Worm (Caenorhabditis elegans) whole organism, L3 larva: ENCODE results near the gene egrh-1.

ENCODE experiments used
- R02D3.7 ChIP-seq: fragments of 150-350 bp; optimal IDR thresholded peaks from 2 replicates; lab custom pipeline; 2014; ENCODE audit warnings: missing biosample characterization, missing genetic modification characterization
- ZK546.5 ChIP-seq: sonication (generic microtip); optimal IDR thresholded peaks from 2 replicates; lab custom pipeline; 2017; ENCODE audit warnings: missing biosample characterization, missing genetic modification characterization
- aly-2 ChIP-seq: fragments of 150-350 bp; optimal IDR thresholded peaks from 2 replicates; lab custom pipeline; 2014; ENCODE audit warnings: missing biosample characterization, missing genetic modification characterization
- ama-1 ChIP-seq: fragments of 150-350 bp; optimal IDR thresholded peaks from 2 replicates; lab custom pipeline; 2018
- ceh-16 ChIP-seq: sonication (generic microtip); optimal IDR thresholded peaks from 2 replicates; lab custom pipeline; 2017; ENCODE audit warnings: missing biosample characterization, missing genetic modification characterization
- ceh-28 ChIP-seq: fragments of 150-350 bp; optimal IDR thresholded peaks from 2 replicates; lab custom pipeline; 2014; ENCODE audit warnings: missing biosample characterization, missing genetic modification reagents, missing genetic modification characterization
- ceh-82 ChIP-seq: fragments of 150-350 bp; optimal IDR thresholded peaks from 2 replicates; lab custom pipeline; 2014; ENCODE audit warnings: missing biosample characterization, missing genetic modification characterization
- ceh-9 ChIP-seq: sonication (generic microtip); optimal IDR thresholded peaks from 2 replicates; lab custom pipeline; 2018; ENCODE audit warnings: missing biosample characterization, missing genetic modification characterization
- egl-27 ChIP-seq: sonication (generic microtip); optimal IDR thresholded peaks from 4 replicates; lab custom pipeline; 2017; ENCODE audit warnings: missing biosample characterization, missing genetic modification reagents, missing genetic modification characterization
- egl-5 ChIP-seq: fragments of 150-350 bp; optimal IDR thresholded peaks from 2 replicates; lab custom pipeline; 2017; ENCODE audit warnings: missing biosample characterization, missing genetic modification reagents, missing genetic modification characterization, inconsistent platforms
- elt-1 ChIP-seq: fragments of 150-350 bp; optimal IDR thresholded peaks from 2 replicates; lab custom pipeline; 2014; ENCODE audit warnings: missing biosample characterization, missing genetic modification characterization
- elt-2 ChIP-seq: sonication (generic microtip); optimal IDR thresholded peaks from 2 replicates; lab custom pipeline; 2016; ENCODE audit warnings: missing genetic modification reagents, mild to moderate bottlenecking, missing genetic modification characterization, missing compliant biosample characterization
- elt-3 ChIP-seq, 3 experiments: fragments of 150-350 bp in 1 of 3; sonication (generic microtip) in 2 of 3; optimal IDR thresholded peaks; 2 replicates in 2 of 3; 4 replicates in 1 of 3; lab custom pipeline; 2014 to 2017; ENCODE audit warnings: missing biosample characterization in 3 of 3, missing genetic modification characterization in 3 of 3
- eor-1 ChIP-seq, 2 experiments: fragments of 150-350 bp; optimal IDR thresholded peaks; 2 replicates each; lab custom pipeline; 2014 to 2018; ENCODE audit warnings: missing biosample characterization in 2 of 2, missing genetic modification characterization in 2 of 2
- fkh-10 ChIP-seq: sonication (generic microtip); optimal IDR thresholded peaks from 2 replicates; lab custom pipeline; 2017; ENCODE audit warnings: missing biosample characterization, missing genetic modification reagents, missing genetic modification characterization
- fkh-2 ChIP-seq: fragments of 150-350 bp; optimal IDR thresholded peaks from 2 replicates; lab custom pipeline; 2014; ENCODE audit warnings: missing biosample characterization, missing genetic modification reagents, missing genetic modification characterization
- fos-1 ChIP-seq: fragments of 150-350 bp; optimal IDR thresholded peaks from 2 replicates; lab custom pipeline; 2014; ENCODE audit warnings: missing biosample characterization, missing genetic modification characterization
- hmg-11 ChIP-seq: sonication (generic microtip); optimal IDR thresholded peaks from 2 replicates; lab custom pipeline; 2016; ENCODE audit warnings: missing genetic modification characterization, missing compliant biosample characterization
- jun-1 ChIP-seq: fragments of 150-350 bp; optimal IDR thresholded peaks from 2 replicates; lab custom pipeline; 2014; ENCODE audit warnings: missing biosample characterization, missing genetic modification reagents, missing genetic modification characterization
- lin-15B ChIP-seq: fragments of 150-350 bp; optimal IDR thresholded peaks from 2 replicates; lab custom pipeline; 2014; ENCODE audit warnings: missing biosample characterization, missing genetic modification characterization
- lin-39 ChIP-seq: fragments of 150-350 bp; optimal IDR thresholded peaks from 2 replicates; lab custom pipeline; 2018; ENCODE audit warnings: missing biosample characterization, missing genetic modification reagents, missing genetic modification characterization
- lsy-12 ChIP-seq: sonication (generic microtip); optimal IDR thresholded peaks from 2 replicates; lab custom pipeline; 2016; ENCODE audit warnings: mild to moderate bottlenecking, missing genetic modification characterization, missing compliant biosample characterization
- mdl-1 ChIP-seq: fragments of 150-350 bp; optimal IDR thresholded peaks from 2 replicates; lab custom pipeline; 2014; ENCODE audit warnings: missing biosample characterization, missing genetic modification characterization
- mml-1 ChIP-seq: fragments of 150-350 bp; sonication (generic microtip); optimal IDR thresholded peaks from 3 replicates; lab custom pipeline; 2014; ENCODE audit warnings: missing biosample characterization, missing genetic modification characterization
- nfya-1 ChIP-seq: sonication (generic microtip); optimal IDR thresholded peaks from 2 replicates; lab custom pipeline; 2017; ENCODE audit warnings: missing genetic modification characterization, mild to moderate bottlenecking, missing compliant biosample characterization, antibody characterized with exemption, moderate library complexity; ENCODE audit not compliant: insufficient read depth
- nhr-11 ChIP-seq: fragments of 150-350 bp; optimal IDR thresholded peaks from 2 replicates; lab custom pipeline; 2014; ENCODE audit warnings: missing biosample characterization, missing genetic modification characterization
- nhr-23 ChIP-seq: fragments of 150-350 bp; optimal IDR thresholded peaks from 2 replicates; lab custom pipeline; 2014; ENCODE audit warnings: missing biosample characterization, missing genetic modification reagents, missing genetic modification characterization
- nhr-237 ChIP-seq: fragments of 150-350 bp; optimal IDR thresholded peaks from 2 replicates; lab custom pipeline; 2014; ENCODE audit warnings: missing biosample characterization, missing genetic modification characterization
- nhr-25 ChIP-seq: sonication (generic microtip); optimal IDR thresholded peaks from 2 replicates; lab custom pipeline; 2017; ENCODE audit warnings: missing biosample characterization, missing genetic modification characterization
- nhr-28 ChIP-seq: fragments of 150-350 bp; optimal IDR thresholded peaks from 2 replicates; lab custom pipeline; 2014; ENCODE audit warnings: missing biosample characterization, missing genetic modification characterization
- nhr-43 ChIP-seq: sonication (generic microtip); optimal IDR thresholded peaks from 2 replicates; lab custom pipeline; 2016; ENCODE audit warnings: mild to moderate bottlenecking, missing genetic modification characterization, missing compliant biosample characterization; ENCODE audit not compliant: poor library complexity, severe bottlenecking
- nhr-67 ChIP-seq: fragments of 150-350 bp; optimal IDR thresholded peaks from 2 replicates; lab custom pipeline; 2014; ENCODE audit warnings: missing biosample characterization, missing genetic modification characterization
- nhr-76 ChIP-seq: fragments of 150-350 bp; sonication (generic microtip); optimal IDR thresholded peaks from 5 replicates; lab custom pipeline; 2014; ENCODE audit warnings: missing biosample characterization, missing genetic modification characterization
- nhr-77 ChIP-seq: fragments of 150-350 bp; optimal IDR thresholded peaks from 2 replicates; lab custom pipeline; 2014; ENCODE audit warnings: missing biosample characterization, missing genetic modification characterization
- pha-4 ChIP-seq: fragments of 150-350 bp; optimal IDR thresholded peaks from 2 replicates; lab custom pipeline; 2014; ENCODE audit warnings: missing biosample characterization, missing genetic modification reagents, missing genetic modification characterization
- pqm-1 ChIP-seq: fragments of 150-350 bp; optimal IDR thresholded peaks from 2 replicates; lab custom pipeline; 2017; ENCODE audit warnings: missing biosample characterization, missing genetic modification characterization, inconsistent platforms
- sea-2 ChIP-seq: fragments of 150-350 bp; sonication (generic microtip); optimal IDR thresholded peaks from 4 replicates; lab custom pipeline; 2014; ENCODE audit warnings: missing biosample characterization, missing genetic modification reagents, missing genetic modification characterization
- skn-1 ChIP-seq: fragments of 150-350 bp; optimal IDR thresholded peaks from 2 replicates; lab custom pipeline; 2014; ENCODE audit warnings: missing biosample characterization, missing genetic modification characterization
- snpc-4 ChIP-seq: fragments of 150-350 bp; optimal IDR thresholded peaks from 2 replicates; lab custom pipeline; 2014; ENCODE audit warnings: missing biosample characterization, missing genetic modification characterization
- tbx-2 ChIP-seq: sonication (generic microtip); optimal IDR thresholded peaks from 2 replicates; lab custom pipeline; 2016; ENCODE audit warnings: mild to moderate bottlenecking, missing genetic modification characterization, missing compliant biosample characterization
- unc-39 ChIP-seq: sonication (generic microtip); optimal IDR thresholded peaks from 4 replicates; lab custom pipeline; 2017; ENCODE audit warnings: missing biosample characterization, missing genetic modification characterization
- unc-62 ChIP-seq: fragments of 150-350 bp; sonication (generic microtip); optimal IDR thresholded peaks from 4 replicates; lab custom pipeline; 2014; ENCODE audit warnings: missing biosample characterization, missing genetic modification reagents, missing genetic modification characterization
- zag-1 ChIP-seq: fragments of 150-350 bp; optimal IDR thresholded peaks from 2 replicates; lab custom pipeline; 2014; ENCODE audit warnings: missing biosample characterization, missing genetic modification characterization
- ztf-11 ChIP-seq: fragments of 150-350 bp; optimal IDR thresholded peaks from 2 replicates; lab custom pipeline; 2014; ENCODE audit warnings: missing biosample characterization, missing genetic modification characterization
- ztf-4 ChIP-seq: fragments of 150-350 bp; optimal IDR thresholded peaks from 2 replicates; lab custom pipeline; 2014; ENCODE audit warnings: missing biosample characterization, missing genetic modification characterization

egrh-1 gene

ce11 chrX:14818464-14819259 is 27.1 kb upstream of the egrh-1 start, which contains the start of gene epn-1 (continued):
- no peak for TF ChIP-seq ceh-9 (tag; lab: Kevin White, UChicago)
- TF ChIP-seq mdl-1 (tag; lab: Kevin White, UChicago) = peak; percentile 99
- TF ChIP-seq fos-1 = peak; percentile 76
- peak; percentile 91 for TF ChIP-seq nhr-23 (tag; lab: Kevin White, UChicago)
- peak; percentile 95 for TF ChIP-seq hmg-11 (tag; lab: Kevin White, UChicago)
- peak; percentile 94 for TF ChIP-seq lsy-12 (tag; lab: Kevin White, UChicago)
- TF ChIP-seq ceh-28 (tag; lab: Kevin White, UChicago) = peak; percentile 90

DNA sequence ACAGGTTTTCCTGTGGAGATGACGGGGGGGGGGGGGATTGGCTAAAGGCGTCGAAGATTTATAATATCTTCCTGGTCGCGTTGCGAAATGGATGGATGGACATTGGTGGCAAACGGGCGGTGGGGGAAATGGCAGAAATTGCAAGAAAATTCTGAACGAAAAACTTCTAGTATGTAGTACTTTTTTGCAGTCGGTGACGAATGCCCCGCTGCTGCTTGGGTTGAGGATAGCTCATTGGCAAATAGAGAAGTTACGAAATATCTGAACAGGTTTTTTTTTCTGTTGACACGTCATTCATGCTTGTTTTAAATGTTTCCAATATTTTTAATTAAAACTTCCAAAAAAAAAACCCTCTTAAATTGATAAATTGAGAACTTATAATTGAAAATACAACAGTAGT is 26.2 kb upstream of the egrh-1 start:
- TF ChIP-seq nhr-25 (tag; lab: Kevin White, UChicago) (peak; percentile 26), nhr-43 (tag; lab: Kevin White, UChicago) (peak; percentile 4), fos-1 (no peak), pha-4 (tag; lab: Kevin White, UChicago) (peak; percentile 18), nhr-237 (tag; lab: Kevin White, UChicago) (no peak), lin-39 (peak; percentile 21), ama-1 (lab: Kevin White, UChicago) (peak; percentile 18), nhr-28 (tag; lab: Kevin White, UChicago) (no peak), nhr-23 (tag; lab: Kevin White, UChicago) (peak; percentile 33), unc-39 (no peak), elt-1 (tag; lab: Kevin White, UChicago) (no peak), nhr-77 (tag; lab: Kevin White, UChicago) (no peak), nhr-67 (tag; lab: Kevin White, UChicago) (no peak)

ce11 chrX:14824490-14825050 is 21.2 kb upstream of the egrh-1 start, which contains the start of gene mbk-1:
mbk-1 (minus strand) TSS chrX:14824540.
- TF ChIP-seq R02D3.7 (tag; lab: Kevin White, UChicago) (no peak), nhr-25 (tag; lab: Kevin White, UChicago) (peak; percentile 76), fkh-10 (GFP tag; lab: Kevin White, UChicago) (no peak), elt-2 (peak; percentile 73), ceh-16 (tag; lab: Kevin White, UChicago) (no peak), egl-27 (tag; lab: Kevin White, UChicago) (no peak), ceh-82 (tag; lab: Kevin White, UChicago) (no peak), ztf-11 (tag; lab: Kevin White, UChicago) (no peak), nhr-11 (tag; lab: Kevin White, UChicago) (no peak), aly-2 (tag; lab: Kevin White, UChicago) (no peak), snpc-4 (tag; lab: Kevin White, UChicago) (peak; percentile 35), mdl-1 (tag; lab: Kevin White, UChicago) (peak; percentile 26), nhr-43 (tag; lab: Kevin White, UChicago) (peak; percentile 22), skn-1 (tag; lab: Kevin White, UChicago) (no peak), lsy-12 (tag; lab: Kevin White, UChicago) (no peak), sea-2 (no peak), nhr-67 (tag; lab: Kevin White, UChicago) (no peak), unc-62 (GFP tag; lab: Kevin White, UChicago) (no peak), elt-3 (tag; optimal IDR thresholded peaks at IDR 0.05; lab: Kevin White, UChicago) (no peak), fkh-2 (no peak), ama-1 (lab: Kevin White, UChicago) (peak; percentile 37), nhr-28 (tag; lab: Kevin White, UChicago) (no peak), pqm-1 (tag; lab: Kevin White, UChicago) (peak; percentile 47), ceh-9 (tag; lab: Kevin White, UChicago) (no peak), nhr-23 (tag; lab: Kevin White, UChicago) (peak; percentile 59), lin-39 (peak; percentile 81), mml-1 (tag; lab: Kevin White, UChicago) (no peak), elt-1 (tag; lab: Kevin White, UChicago) (no peak), nfya-1 (tag; lab: Kevin White, UChicago) (peak; percentile 80), nhr-237 (tag; lab: Kevin White, UChicago) (no peak), eor-1 (tag; optimal IDR thresholded peaks at IDR 0.05; lab: Kevin White, UChicago) (no peak), nhr-77 (tag; lab: Kevin White, UChicago) (no peak), zag-1 (no peak), lin-15B (tag; lab: Kevin White, UChicago) (peak; percentile 49), ceh-28 (tag; lab: Kevin White, UChicago) (peak; percentile 26), hmg-11 (tag; lab: Kevin White, UChicago) (peak; percentile 81), ZK546.5 (no peak), egl-5 (tag; lab: Kevin White, UChicago) (peak; percentile 63), tbx-2 (tag; lab: Kevin White, UChicago) (peak; percentile 26), nhr-76 (tag; lab: Kevin White, UChicago) (no peak), jun-1 (tag; lab: Kevin White, UChicago) (peak; percentile 51), ztf-4 (tag; lab: Kevin White, UChicago) (no peak)
